Worm (Caenorhabditis elegans) whole organism, early embryonic: ENCODE results near the gene mvk-1.

Experiments
- aly-1 ChIP-seq: sonication (generic microtip); optimal IDR thresholded peaks from 2 replicates; lab custom pipeline; 2016; ENCODE audit warnings: missing genetic modification characterization, missing compliant biosample characterization
- ama-1 ChIP-seq: fragments of 150-350 bp; optimal IDR thresholded peaks from 2 replicates; lab custom pipeline; 2014
- ceh-13 ChIP-seq: fragments of 200-800 bp; sonication (Bioruptor generic); optimal IDR thresholded peaks from 2 replicates; lab custom pipeline; 2018; ENCODE audit warnings: mild to moderate bottlenecking, missing genetic modification characterization, missing compliant biosample characterization
- flt-1 ChIP-seq: fragments of 200-800 bp; sonication (Bioruptor generic); IDR thresholded peaks from 2 replicates; pipeline ENCODE4 v1.3.6; 2022; ENCODE audit warnings: missing genetic modification characterization, missing compliant biosample characterization
- hmbx-1 ChIP-seq: sonication (generic microtip); optimal IDR thresholded peaks from 2 replicates; lab custom pipeline; 2016; ENCODE audit warnings: mild to moderate bottlenecking, missing genetic modification characterization, missing compliant biosample characterization
- hmg-4 ChIP-seq: fragments of 200-800 bp; sonication (Bioruptor generic); optimal IDR thresholded peaks from 2 replicates; lab custom pipeline; 2018; ENCODE audit warnings: mild to moderate bottlenecking, missing genetic modification characterization, missing compliant biosample characterization
- tbx-11 ChIP-seq: fragments of 200-800 bp; sonication (Bioruptor generic); IDR thresholded peaks from 2 replicates; pipeline ENCODE4 v1.3.6; 2022; ENCODE audit warnings: missing genetic modification characterization, missing compliant biosample characterization

DNA sequence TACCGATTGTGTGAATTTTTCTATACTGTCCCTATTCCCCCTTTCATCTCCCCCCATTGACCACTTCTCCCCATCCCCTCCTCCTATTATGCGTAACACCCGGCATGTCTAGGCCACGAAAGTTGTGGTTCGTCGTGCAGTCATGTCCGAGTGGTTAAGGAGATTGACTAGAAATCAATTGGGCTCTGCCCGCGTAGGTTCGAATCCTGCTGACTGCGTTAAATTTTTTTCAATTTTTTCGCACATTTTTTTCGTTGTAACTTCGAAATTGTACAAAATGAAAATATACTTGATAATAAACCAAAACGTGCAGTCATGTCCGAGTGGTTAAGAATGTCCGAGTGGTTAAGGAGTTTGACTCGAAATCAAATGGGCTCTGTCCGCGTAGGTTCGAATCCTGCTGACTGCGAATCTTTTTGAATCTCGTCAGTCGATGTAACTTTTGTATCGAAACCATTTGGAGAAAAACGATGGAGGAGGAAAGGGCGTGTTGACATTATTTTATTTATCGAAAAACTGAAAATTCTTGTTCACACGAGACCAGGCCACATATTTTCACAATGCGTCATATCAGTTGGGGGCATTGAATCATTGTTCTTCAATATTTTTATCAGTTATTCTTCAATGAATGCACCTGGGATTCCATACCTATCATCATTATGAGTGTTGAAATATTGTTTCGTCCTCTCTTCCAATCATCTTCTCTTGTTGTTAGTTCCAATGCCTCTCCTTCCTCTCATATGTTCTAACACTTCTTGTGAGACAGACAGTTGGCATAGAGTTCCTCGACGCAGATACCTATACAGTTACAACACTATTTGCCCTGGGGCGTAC lies 22.8 kb upstream of the mvk-1 start, which contains the start of gene nfm-1:
- peak; percentile 88 for TF ChIP-seq hmg-4 (GFP tag; lab: Kevin White, UChicago)
- peak; percentile 72 for TF ChIP-seq hmbx-1 (tag; lab: Kevin White, UChicago)
- TF ChIP-seq ceh-13 (GFP tag; lab: Kevin White, UChicago) = peak; percentile 83
- peak; percentile 71 for TF ChIP-seq aly-1 (tag; lab: Kevin White, UChicago)
- TF ChIP-seq ama-1 (lab: Kevin White, UChicago) = no peak
- peak; percentile 87 for TF ChIP-seq tbx-11 (GFP tag; lab: Robert Waterston, UW)
- TF ChIP-seq flt-1 (GFP tag; lab: Robert Waterston, UW) = peak; percentile 93
